Worm (Caenorhabditis elegans) whole organism, L3 larva: Measurements from ENCODE around the gene C02E7.6.

Source experiments
- R02D3.7 ChIP-seq: fragments of 150-350 bp; optimal IDR thresholded peaks from 2 replicates; lab custom pipeline; 2014; ENCODE audit warnings: missing biosample characterization, missing genetic modification characterization
- ZK546.5 ChIP-seq: sonication (generic microtip); optimal IDR thresholded peaks from 2 replicates; lab custom pipeline; 2017; ENCODE audit warnings: missing biosample characterization, missing genetic modification characterization
- ceh-28 ChIP-seq: fragments of 150-350 bp; optimal IDR thresholded peaks from 2 replicates; lab custom pipeline; 2014; ENCODE audit warnings: missing biosample characterization, missing genetic modification reagents, missing genetic modification characterization
- ceh-9 ChIP-seq: sonication (generic microtip); optimal IDR thresholded peaks from 2 replicates; lab custom pipeline; 2018; ENCODE audit warnings: missing biosample characterization, missing genetic modification characterization
- daf-12 ChIP-seq: fragments of 150-350 bp; optimal IDR thresholded peaks from 2 replicates; lab custom pipeline; 2014; ENCODE audit warnings: missing biosample characterization, missing genetic modification reagents, missing genetic modification characterization
- egl-27 ChIP-seq: sonication (generic microtip); optimal IDR thresholded peaks from 4 replicates; lab custom pipeline; 2017; ENCODE audit warnings: missing biosample characterization, missing genetic modification reagents, missing genetic modification characterization
- egl-5 ChIP-seq: fragments of 150-350 bp; optimal IDR thresholded peaks from 2 replicates; lab custom pipeline; 2017; ENCODE audit warnings: missing biosample characterization, missing genetic modification reagents, missing genetic modification characterization, inconsistent platforms
- elt-1 ChIP-seq: fragments of 150-350 bp; optimal IDR thresholded peaks from 2 replicates; lab custom pipeline; 2014; ENCODE audit warnings: missing biosample characterization, missing genetic modification characterization
- elt-2 ChIP-seq: sonication (generic microtip); optimal IDR thresholded peaks from 2 replicates; lab custom pipeline; 2016; ENCODE audit warnings: missing genetic modification reagents, mild to moderate bottlenecking, missing genetic modification characterization, missing compliant biosample characterization
- elt-3 ChIP-seq, 3 experiments: fragments of 150-350 bp in 1 of 3; sonication (generic microtip) in 2 of 3; optimal IDR thresholded peaks; 2 replicates in 2 of 3; 4 replicates in 1 of 3; lab custom pipeline; 2014 to 2017; ENCODE audit warnings: missing biosample characterization in 3 of 3, missing genetic modification characterization in 3 of 3
- eor-1 ChIP-seq, 2 experiments: fragments of 150-350 bp; optimal IDR thresholded peaks; 2 replicates each; lab custom pipeline; 2014 to 2018; ENCODE audit warnings: missing biosample characterization in 2 of 2, missing genetic modification characterization in 2 of 2
- fos-1 ChIP-seq: fragments of 150-350 bp; optimal IDR thresholded peaks from 2 replicates; lab custom pipeline; 2014; ENCODE audit warnings: missing biosample characterization, missing genetic modification characterization
- hmg-11 ChIP-seq: sonication (generic microtip); optimal IDR thresholded peaks from 2 replicates; lab custom pipeline; 2016; ENCODE audit warnings: missing genetic modification characterization, missing compliant biosample characterization
- lsy-12 ChIP-seq: sonication (generic microtip); optimal IDR thresholded peaks from 2 replicates; lab custom pipeline; 2016; ENCODE audit warnings: mild to moderate bottlenecking, missing genetic modification characterization, missing compliant biosample characterization
- mml-1 ChIP-seq: fragments of 150-350 bp; sonication (generic microtip); optimal IDR thresholded peaks from 3 replicates; lab custom pipeline; 2014; ENCODE audit warnings: missing biosample characterization, missing genetic modification characterization
- nfya-1 ChIP-seq: sonication (generic microtip); optimal IDR thresholded peaks from 2 replicates; lab custom pipeline; 2017; ENCODE audit warnings: missing genetic modification characterization, mild to moderate bottlenecking, missing compliant biosample characterization, antibody characterized with exemption, moderate library complexity; ENCODE audit not compliant: insufficient read depth
- nhr-11 ChIP-seq: fragments of 150-350 bp; optimal IDR thresholded peaks from 2 replicates; lab custom pipeline; 2014; ENCODE audit warnings: missing biosample characterization, missing genetic modification characterization
- nhr-12 ChIP-seq: fragments of 150-350 bp; optimal IDR thresholded peaks from 2 replicates; lab custom pipeline; 2014; ENCODE audit warnings: missing biosample characterization, missing genetic modification characterization
- nhr-23 ChIP-seq: fragments of 150-350 bp; optimal IDR thresholded peaks from 2 replicates; lab custom pipeline; 2014; ENCODE audit warnings: missing biosample characterization, missing genetic modification reagents, missing genetic modification characterization
- nhr-25 ChIP-seq: sonication (generic microtip); optimal IDR thresholded peaks from 2 replicates; lab custom pipeline; 2017; ENCODE audit warnings: missing biosample characterization, missing genetic modification characterization
- nhr-43 ChIP-seq: sonication (generic microtip); optimal IDR thresholded peaks from 2 replicates; lab custom pipeline; 2016; ENCODE audit warnings: mild to moderate bottlenecking, missing genetic modification characterization, missing compliant biosample characterization; ENCODE audit not compliant: poor library complexity, severe bottlenecking
- nhr-67 ChIP-seq: fragments of 150-350 bp; optimal IDR thresholded peaks from 2 replicates; lab custom pipeline; 2014; ENCODE audit warnings: missing biosample characterization, missing genetic modification characterization
- pha-4 ChIP-seq: fragments of 150-350 bp; optimal IDR thresholded peaks from 2 replicates; lab custom pipeline; 2014; ENCODE audit warnings: missing biosample characterization, missing genetic modification reagents, missing genetic modification characterization
- pqm-1 ChIP-seq: fragments of 150-350 bp; optimal IDR thresholded peaks from 2 replicates; lab custom pipeline; 2017; ENCODE audit warnings: missing biosample characterization, missing genetic modification characterization, inconsistent platforms
- sea-2 ChIP-seq: fragments of 150-350 bp; sonication (generic microtip); optimal IDR thresholded peaks from 4 replicates; lab custom pipeline; 2014; ENCODE audit warnings: missing biosample characterization, missing genetic modification reagents, missing genetic modification characterization
- skn-1 ChIP-seq: fragments of 150-350 bp; optimal IDR thresholded peaks from 2 replicates; lab custom pipeline; 2014; ENCODE audit warnings: missing biosample characterization, missing genetic modification characterization
- snpc-4 ChIP-seq: fragments of 150-350 bp; optimal IDR thresholded peaks from 2 replicates; lab custom pipeline; 2014; ENCODE audit warnings: missing biosample characterization, missing genetic modification characterization
- tbx-2 ChIP-seq: sonication (generic microtip); optimal IDR thresholded peaks from 2 replicates; lab custom pipeline; 2016; ENCODE audit warnings: mild to moderate bottlenecking, missing genetic modification characterization, missing compliant biosample characterization
- ztf-11 ChIP-seq: fragments of 150-350 bp; optimal IDR thresholded peaks from 2 replicates; lab custom pipeline; 2014; ENCODE audit warnings: missing biosample characterization, missing genetic modification characterization
- ztf-4 ChIP-seq: fragments of 150-350 bp; optimal IDR thresholded peaks from 2 replicates; lab custom pipeline; 2014; ENCODE audit warnings: missing biosample characterization, missing genetic modification characterization

Gene C02E7.6

DNA sequence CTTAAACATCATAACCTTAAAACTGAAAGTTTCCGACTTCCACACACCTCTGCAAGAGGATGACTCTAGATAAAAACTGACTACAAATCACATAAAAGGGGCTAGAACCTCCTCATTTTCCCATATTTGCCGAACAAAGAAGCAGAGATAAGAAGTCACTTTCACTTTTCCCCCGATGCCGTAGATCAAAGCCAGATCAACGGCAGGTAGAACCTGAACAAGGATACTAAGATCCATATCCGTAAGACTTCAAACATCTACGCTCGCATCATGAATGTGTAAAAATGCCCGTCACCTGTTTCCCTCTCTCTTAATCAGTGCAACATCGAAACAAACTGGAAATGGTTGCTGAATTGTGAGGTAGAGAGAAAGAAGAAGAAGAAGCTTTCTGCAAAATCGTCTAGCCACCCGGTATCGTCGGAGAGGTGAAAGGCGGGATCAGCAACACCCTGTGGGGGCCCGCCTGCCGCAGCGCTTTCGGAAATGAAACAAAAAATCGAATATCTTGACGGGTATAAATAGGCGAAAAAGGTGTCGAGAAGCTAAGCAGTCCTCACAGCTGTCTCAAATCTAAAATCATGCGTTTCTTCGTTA lies at the start of gene C02E7.6:
Gene C02E7.6 (plus strand): TSS at position 544 of the 594 bp plus-strand sequence.
- no peak for TF ChIP-seq ZK546.5
- peak; percentile 92 for TF ChIP-seq nhr-43 (tag; lab: Kevin White, UChicago)
- no peak for TF ChIP-seq eor-1 (tag; optimal IDR thresholded peaks at IDR 0.05; lab: Kevin White, UChicago)
- peak; percentile 9 for TF ChIP-seq nfya-1 (tag; lab: Kevin White, UChicago)
- peak in 1 of 3 experiments; percentile 22 for TF ChIP-seq elt-3 (tag; optimal IDR thresholded peaks at IDR 0.05; lab: Kevin White, UChicago)
- TF ChIP-seq R02D3.7 = no peak
- no peak for TF ChIP-seq ztf-11 (tag; lab: Kevin White, UChicago)
- TF ChIP-seq skn-1 (tag; lab: Kevin White, UChicago) = no peak
- TF ChIP-seq elt-1 = peak; percentile 94
- TF ChIP-seq nhr-25 (tag; lab: Kevin White, UChicago) = peak; percentile 97
- TF ChIP-seq ceh-28 (tag; lab: Kevin White, UChicago) = no peak
- TF ChIP-seq snpc-4 (tag; lab: Kevin White, UChicago) = no peak
- no peak for TF ChIP-seq nhr-12 (tag; lab: Kevin White, UChicago)
- TF ChIP-seq nhr-23 = peak; percentile 0

DNA sequence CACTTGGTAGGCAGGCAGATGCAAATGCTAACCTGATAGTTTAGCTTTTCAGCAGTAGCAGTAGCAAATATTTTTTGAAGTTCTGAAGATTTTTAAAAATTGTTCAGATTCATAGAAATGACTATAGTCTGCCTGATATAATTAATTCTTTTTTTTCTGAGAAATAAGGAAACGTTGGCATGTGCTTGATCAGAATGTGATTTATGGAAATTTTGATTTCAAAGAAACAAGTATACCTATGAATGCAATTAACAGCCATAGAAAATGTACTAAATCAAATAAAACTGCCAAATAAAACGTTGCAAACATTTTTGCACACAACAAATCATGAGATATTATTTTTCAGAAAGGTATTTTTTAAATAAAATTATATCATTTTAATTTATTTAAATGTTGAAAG lies 48.4 kb upstream of the C02E7.6 start:
- peak; percentile 56 for TF ChIP-seq nhr-11 (tag; lab: Kevin White, UChicago)
- TF ChIP-seq ceh-9 = no peak

DNA sequence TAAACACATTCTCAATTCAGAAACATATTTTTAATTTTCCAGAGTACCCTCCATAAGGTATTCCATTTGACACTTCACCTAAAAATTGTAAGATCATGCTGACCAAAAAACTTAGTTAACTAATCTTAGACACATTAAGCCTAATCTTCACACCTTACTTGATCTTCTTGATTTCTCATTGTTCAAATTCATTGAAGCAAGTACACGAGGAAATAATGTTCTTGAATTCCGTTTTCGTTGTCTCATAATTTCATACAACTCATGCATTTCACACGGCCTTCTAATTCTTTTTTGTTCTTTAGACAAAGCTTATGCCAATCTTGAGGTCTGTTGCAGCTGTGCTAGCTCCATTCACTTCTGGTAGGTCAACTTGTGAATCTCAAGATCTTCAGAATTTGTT lies 47.0 kb upstream of the C02E7.6 start, which contains the start of gene srd-33:
Gene srd-33 (plus strand): TSS at position 301 of the 400 bp plus-strand sequence.
- TF ChIP-seq nfya-1 (tag; lab: Kevin White, UChicago) = no peak
- TF ChIP-seq nhr-25 (tag; lab: Kevin White, UChicago) = no peak
- TF ChIP-seq eor-1 (tag; optimal IDR thresholded peaks at IDR 0.05; lab: Kevin White, UChicago) = no peak
- TF ChIP-seq elt-2 = no peak
- no peak for TF ChIP-seq lsy-12 (tag; lab: Kevin White, UChicago)
- TF ChIP-seq elt-1 = no peak
- TF ChIP-seq fos-1 (tag; lab: Kevin White, UChicago) = no peak
- TF ChIP-seq daf-12 (tag; lab: Kevin White, UChicago) = no peak
- TF ChIP-seq nhr-67 (tag; lab: Kevin White, UChicago) = no peak
- TF ChIP-seq egl-27 (tag; lab: Kevin White, UChicago) = no peak
- TF ChIP-seq nhr-23 = no peak
- TF ChIP-seq tbx-2 (tag; lab: Kevin White, UChicago) = no peak
- no peak for TF ChIP-seq pha-4 (tag; lab: Kevin White, UChicago)
- no peak for TF ChIP-seq ztf-4 (tag; lab: Kevin White, UChicago)
- TF ChIP-seq hmg-11 = no peak

DNA sequence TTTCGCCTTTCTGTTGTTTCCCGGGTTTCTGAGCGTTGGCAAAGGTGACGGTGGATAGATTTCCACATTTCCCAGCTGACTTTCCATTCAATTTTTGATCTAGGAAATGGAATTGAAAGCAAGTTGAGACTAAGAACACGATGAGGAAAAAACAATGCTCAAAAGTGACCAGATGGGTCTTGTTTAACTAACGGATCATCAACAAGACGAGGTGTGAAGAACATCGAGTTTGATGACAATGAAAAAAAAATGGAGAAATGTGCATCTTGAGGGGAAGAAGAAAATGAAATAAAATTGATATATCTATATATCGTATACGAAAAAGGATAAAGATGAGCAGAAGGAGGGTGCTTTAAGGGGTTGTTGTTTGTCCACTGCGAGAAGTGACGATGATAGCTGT lies 41.4 kb upstream of the C02E7.6 start, which contains the start of gene T19H12.6:
Gene T19H12.6 (minus strand): TSS at position 101 of the 400 bp plus-strand sequence.
- TF ChIP-seq nhr-67 (tag; lab: Kevin White, UChicago) (no peak), ceh-9 (no peak), egl-27 (tag; lab: Kevin White, UChicago) (no peak), nhr-12 (tag; lab: Kevin White, UChicago) (no peak), elt-3 (tag; optimal IDR thresholded peaks at IDR 0.05; lab: Kevin White, UChicago) (no peak), hmg-11 (no peak), nhr-23 (no peak), pqm-1 (no peak), ceh-28 (tag; lab: Kevin White, UChicago) (no peak), nhr-25 (tag; lab: Kevin White, UChicago) (no peak), daf-12 (tag; lab: Kevin White, UChicago) (no peak)

DNA sequence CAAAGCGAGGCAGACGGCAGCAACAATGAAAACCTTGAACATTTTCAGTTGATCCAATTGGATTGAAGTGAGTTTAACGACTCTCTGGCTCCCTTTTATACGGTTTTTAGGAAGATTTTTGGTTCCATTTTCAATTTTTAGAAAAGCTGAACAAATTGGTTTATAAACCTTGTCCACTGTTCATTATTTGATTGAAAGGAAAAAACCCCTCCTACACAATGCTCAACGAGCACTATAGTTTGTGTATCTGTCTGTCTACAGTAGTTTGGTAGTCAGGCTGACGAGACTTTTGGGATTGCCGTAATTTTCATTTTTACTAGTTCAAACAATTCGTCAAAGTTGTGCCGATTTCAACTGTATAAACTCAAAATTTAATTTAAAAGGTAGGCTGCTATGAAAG lies 39.8 kb upstream of the C02E7.6 start, which contains the start of gene T19H12.15:
Gene T19H12.15 (minus strand): TSS at position 101 of the 400 bp plus-strand sequence.
- TF ChIP-seq ceh-9 (no peak), skn-1 (tag; lab: Kevin White, UChicago) (no peak), sea-2 (no peak), mml-1 (tag; lab: Kevin White, UChicago) (no peak), fos-1 (tag; lab: Kevin White, UChicago) (no peak), egl-5 (tag; lab: Kevin White, UChicago) (no peak), nhr-43 (tag; lab: Kevin White, UChicago) (no peak), nhr-23 (no peak), lsy-12 (tag; lab: Kevin White, UChicago) (no peak)
